Fruit fly (Drosophila melanogaster) S2 (cell line): ENCODE data around the gene GAA1.

Source experiments
- CG8478 ChIP-seq: fragments of >200 bp; optimal IDR thresholded peaks from 2 replicates; lab custom pipeline; 2018
- CTCF ChIP-seq, 2 experiments: fragments of >200 bp; optimal IDR thresholded peaks; 2 replicates each; lab custom pipeline; 2018

dm6 chrX:5879543-5879943, 6.4 kb upstream of the GAA1 start, which contains the start of the genes Usp30 and CG16721:
- no peak for TF ChIP-seq CG8478
- TF ChIP-seq CTCF (optimal IDR thresholded peaks at IDR 0.05; lab: Kevin White, UChicago): no peak
